Fruit fly (Drosophila melanogaster): Measurements from ENCODE around the gene Cyp4e3.

The Cyp4e3 gene

dm6 chr2L:9779147-9779546 lies 29.3 kb upstream of the Cyp4e3 start (continued):
- TF ChIP-seq CG18599 (GFP tag; optimal IDR thresholded peaks at IDR 0.05) (peak; percentile 55), Sin3A (optimal IDR thresholded peaks at IDR 0.05) (no peak), Gsc (GFP tag; IDR thresholded peaks at IDR 0.05) (no peak), pfk (GFP tag; optimal IDR thresholded peaks at IDR 0.05) (no peak), CG7372 (GFP tag; IDR thresholded peaks at IDR 0.05) (no peak), H15 (GFP tag; IDR thresholded peaks at IDR 0.05) (no peak), chn (GFP tag; optimal IDR thresholded peaks at IDR 0.05) (no peak), CG9215 (GFP tag; IDR thresholded peaks at IDR 0.05) (no peak), btn (GFP tag; optimal IDR thresholded peaks at IDR 0.05) (no peak), CG8290 (GFP tag; optimal IDR thresholded peaks at IDR 0.05) (no peak), CG8290 (tag; optimal IDR thresholded peaks at IDR 0.05) (peak in 1 of 2 experiments; percentile 43), CoRest (tag; optimal IDR thresholded peaks at IDR 0.05) (peak; percentile 57), bcd (GFP tag; optimal IDR thresholded peaks at IDR 0.05) (no peak), Dad (GFP tag; optimal IDR thresholded peaks at IDR 0.05) (no peak), mam (GFP tag; optimal IDR thresholded peaks at IDR 0.05) (no peak), CG12769 (tag; optimal IDR thresholded peaks at IDR 0.05) (peak; percentile 71), Myb (GFP tag; optimal IDR thresholded peaks at IDR 0.05) (peak; percentile 31), CG6683 (GFP tag; optimal IDR thresholded peaks at IDR 0.05) (no peak), Hr39 (optimal IDR thresholded peaks at IDR 0.05) (no peak), Hmr (GFP tag; optimal IDR thresholded peaks at IDR 0.05) (peak; percentile 75), CG14441 (GFP tag; IDR thresholded peaks at IDR 0.05) (0 out of 2 replicates have a peak, but pooled peaks have one; percentile 10), peb (GFP tag; IDR thresholded peaks at IDR 0.05) (no peak), chinmo (GFP tag; IDR thresholded peaks at IDR 0.05; ENCODE audit: partially characterized antibody) (no peak), Abd-B (GFP tag; optimal IDR thresholded peaks at IDR 0.05) (no peak), CG14014 (GFP tag; IDR thresholded peaks at IDR 0.05) (no peak), Tbp (GFP tag; optimal IDR thresholded peaks at IDR 0.05) (no peak), Jarid2 (GFP tag; optimal IDR thresholded peaks at IDR 0.05) (no peak), CG2129 (GFP tag; IDR thresholded peaks at IDR 0.05; ENCODE audit: partially characterized antibody) (no peak), kay (GFP tag; optimal IDR thresholded peaks at IDR 0.05) (no peak), tgo (GFP tag; IDR thresholded peaks at IDR 0.05) (no peak), Rfx (GFP tag; IDR thresholded peaks at IDR 0.05) (peak; percentile 52), CG4730 (GFP tag; IDR thresholded peaks at IDR 0.05) (no peak), ab (GFP tag; optimal IDR thresholded peaks at IDR 0.05) (no peak), maf-S (GFP tag; optimal IDR thresholded peaks at IDR 0.05) (no peak), CG12155 (GFP tag; optimal IDR thresholded peaks at IDR 0.05) (peak; percentile 29), tio (GFP tag; optimal IDR thresholded peaks at IDR 0.05) (peak; percentile 8), CG4707 (GFP tag; optimal IDR thresholded peaks at IDR 0.05) (no peak), CG18476 (GFP tag; optimal IDR thresholded peaks at IDR 0.05) (no peak), cad (GFP tag; optimal IDR thresholded peaks at IDR 0.05) (no peak), Trl (optimal IDR thresholded peaks at IDR 0.05) (no peak), Trl (GFP tag; optimal IDR thresholded peaks at IDR 0.05) (no peak), Xrp1 (GFP tag; IDR thresholded peaks at IDR 0.05) (peak; percentile 33; the same call in 1 of the 2 replicates), CG31365 (tag; optimal IDR thresholded peaks at IDR 0.05) (no peak), CG10321 (GFP tag; IDR thresholded peaks at IDR 0.05) (no peak), eve (GFP tag; optimal IDR thresholded peaks at IDR 0.05) (no peak), crol (GFP tag; IDR thresholded peaks at IDR 0.05) (no peak), Mrtf (GFP tag; IDR thresholded peaks at IDR 0.05) (no peak), CG43689 (GFP tag; IDR thresholded peaks at IDR 0.05) (no peak), ftz-f1 (GFP tag; optimal IDR thresholded peaks at IDR 0.05) (no peak), ken (GFP tag; IDR thresholded peaks at IDR 0.05) (no peak), CG7745 (tag; optimal IDR thresholded peaks at IDR 0.05) (no peak), CG6765 (GFP tag; optimal IDR thresholded peaks at IDR 0.05) (no peak), Dek (tag; optimal IDR thresholded peaks at IDR 0.05) (no peak), Atf-2 (GFP tag; optimal IDR thresholded peaks at IDR 0.05) (no peak), zfh1 (GFP tag; IDR thresholded peaks at IDR 0.05) (no peak)

All from whole organism, embryonic.